Worm (Caenorhabditis elegans) whole organism, mixed stage, embryonic: ENCODE measurements around the gene C35D10.1.

Experiments
- blmp-1 ChIP-seq: fragments of 150-350 bp; optimal IDR thresholded peaks from 2 replicates; lab custom pipeline; 2014; ENCODE audit warnings: missing biosample characterization, missing genetic modification characterization
- cnd-1 ChIP-seq: fragments of 200-800 bp; sonication (Bioruptor generic); optimal IDR thresholded peaks from 2 replicates; lab custom pipeline; 2018; ENCODE audit warnings: mild to moderate bottlenecking, missing genetic modification characterization, missing compliant biosample characterization
- drap-1 ChIP-seq: fragments of 200-800 bp; sonication (Bioruptor generic); optimal IDR thresholded peaks from 3 replicates; lab custom pipeline; 2018; ENCODE audit warnings: mild to moderate bottlenecking, missing genetic modification characterization, missing compliant biosample characterization
- elt-1 ChIP-seq: sonication (generic microtip); optimal IDR thresholded peaks from 2 replicates; lab custom pipeline; 2017; ENCODE audit warnings: missing genetic modification characterization, mild to moderate bottlenecking, missing compliant biosample characterization, antibody characterized with exemption, moderate library complexity, borderline replicate concordance; ENCODE audit not compliant: insufficient read depth
- elt-3 ChIP-seq: fragments of 150-350 bp; optimal IDR thresholded peaks from 2 replicates; lab custom pipeline; 2014; ENCODE audit warnings: missing biosample characterization, missing genetic modification characterization
- lin-13 ChIP-seq: fragments of 150-350 bp; optimal IDR thresholded peaks from 2 replicates; lab custom pipeline; 2014; ENCODE audit warnings: missing biosample characterization, missing genetic modification characterization
- lsy-2 ChIP-seq: fragments of 150-350 bp; optimal IDR thresholded peaks from 2 replicates; lab custom pipeline; 2014; ENCODE audit warnings: missing biosample characterization, missing genetic modification characterization
- mab-5 ChIP-seq: fragments of 150-350 bp; optimal IDR thresholded peaks from 2 replicates; lab custom pipeline; 2014; ENCODE audit warnings: missing biosample characterization, missing genetic modification characterization
- mep-1 ChIP-seq: fragments of 150-350 bp; optimal IDR thresholded peaks from 2 replicates; lab custom pipeline; 2017; ENCODE audit warnings: missing biosample characterization, missing genetic modification reagents, missing genetic modification characterization, inconsistent platforms
- nhr-12 ChIP-seq: fragments of 150-350 bp; optimal IDR thresholded peaks from 2 replicates; lab custom pipeline; 2014; ENCODE audit warnings: missing biosample characterization, missing genetic modification characterization
- nhr-237 ChIP-seq: fragments of 150-350 bp; optimal IDR thresholded peaks from 2 replicates; lab custom pipeline; 2014; ENCODE audit warnings: missing biosample characterization, missing genetic modification characterization
- pha-4 ChIP-seq: fragments of 150-350 bp; optimal IDR thresholded peaks from 2 replicates; lab custom pipeline; 2018; ENCODE audit warnings: missing biosample characterization, missing genetic modification reagents, missing genetic modification characterization
- sptf-1 ChIP-seq: sonication (generic microtip); optimal IDR thresholded peaks from 2 replicates; lab custom pipeline; 2017; ENCODE audit warnings: mild to moderate bottlenecking, missing genetic modification characterization, moderate library complexity, missing compliant biosample characterization
- zip-8 ChIP-seq: fragments of 150-350 bp; optimal IDR thresholded peaks from 2 replicates; lab custom pipeline; 2014; ENCODE audit warnings: missing biosample characterization, missing genetic modification characterization

DNA sequence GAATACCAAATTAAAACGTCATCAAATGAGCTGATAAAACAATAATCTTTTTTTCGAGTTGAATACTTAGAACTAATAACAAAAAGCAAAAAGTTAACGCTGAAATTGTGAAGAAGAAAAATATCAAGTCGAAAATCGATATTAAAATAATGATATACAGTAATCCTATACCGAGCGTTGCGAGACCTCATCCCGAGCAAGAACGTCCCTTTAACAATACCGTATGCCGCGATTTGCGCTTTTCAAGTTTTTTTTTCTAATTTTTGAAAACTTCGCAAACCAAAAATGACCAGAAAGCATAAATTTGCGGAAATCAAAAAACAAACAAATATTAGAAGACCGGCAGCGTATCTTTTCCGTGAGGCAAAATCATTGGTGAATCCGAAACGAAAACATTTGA lies 11.5 kb downstream of the C35D10.1 start, which contains the start of gene F26F4.5:
- TF ChIP-seq zip-8 (no peak), cnd-1 (no peak), lin-13 (tag; lab: Kevin White, UChicago) (no peak), nhr-237 (tag; lab: Kevin White, UChicago) (no peak), mab-5 (no peak), lsy-2 (tag; lab: Kevin White, UChicago) (no peak), mep-1 (tag; lab: Kevin White, UChicago) (no peak), blmp-1 (tag; lab: Kevin White, UChicago) (no peak), sptf-1 (no peak), elt-3 (no peak), drap-1 (GFP tag; lab: Kevin White, UChicago) (no peak), pha-4 (tag; lab: Kevin White, UChicago) (no peak), nhr-12 (tag; lab: Kevin White, UChicago) (no peak), elt-1 (tag; lab: Kevin White, UChicago) (no peak)
